Fruit fly (Drosophila melanogaster) Kc167 (cell line): ENCODE measurements around the gene CG43332.

Experiments used
- Myc ChIP-seq: fragments of >200 bp; optimal IDR thresholded peaks from 2 replicates; lab custom pipeline; 2017; ENCODE audit warnings: missing external identifiers
- Sin3A ChIP-seq: fragments of >200 bp; optimal IDR thresholded peaks from 2 replicates; lab custom pipeline; 2018; ENCODE audit warnings: missing external identifiers
- h ChIP-seq: fragments of >200 bp; optimal IDR thresholded peaks from 3 replicates; lab custom pipeline; 2018; ENCODE audit warnings: missing external identifiers
- insv ChIP-seq: fragments of >200 bp; optimal IDR thresholded peaks from 3 replicates; lab custom pipeline; 2018; ENCODE audit warnings: missing external identifiers
- psq ChIP-seq: fragments of >200 bp; optimal IDR thresholded peaks from 2 replicates; lab custom pipeline; 2017; ENCODE audit warnings: missing external identifiers
- ttk ChIP-seq: sonication (Bioruptor generic); optimal IDR thresholded peaks from 2 replicates; lab custom pipeline; 2017; ENCODE audit warnings: missing external identifiers

- TF ChIP-seq ttk (lab: Kevin White, UChicago) (no peak), h (lab: Kevin White, UChicago) (no peak), psq (no peak), insv (no peak), Sin3A (lab: Kevin White, UChicago) (no peak), Myc (no peak)
Observed at dm6 chr2L:14113207-14113606, 49.8 kb downstream of the CG43332 start.
